Comparison of ENCODE assay signal across 6 worm cellular contexts in the genomic region with DNA sequence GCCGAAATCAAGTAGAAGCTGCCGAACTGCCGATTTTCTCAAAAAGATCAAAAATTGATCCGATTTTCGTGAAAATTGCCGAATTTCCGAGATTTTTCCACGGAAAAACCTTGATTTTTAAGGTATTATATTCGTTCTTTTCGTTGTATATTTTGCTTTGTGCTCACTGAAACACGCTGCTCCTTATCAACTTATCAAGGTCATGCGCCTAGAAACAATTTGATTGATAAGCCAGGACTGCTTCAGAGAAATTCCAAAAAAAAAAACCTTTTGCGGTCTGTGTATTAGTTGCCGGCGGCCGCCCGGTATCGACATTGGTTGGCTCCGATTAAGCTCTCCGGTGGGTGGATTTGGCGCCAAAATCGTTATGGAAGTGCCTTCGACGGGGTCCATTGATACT.
TF ChIP-seq lines count a peak whose summit lies in the region.

No protein-coding gene starts in this region.

TF ChIP-seq in whole organism, L1 larva, 84 proteins besides CTCF, POLR2A, EP300 and RAD21:
- TF ChIP-seq elt-2 (tag; optimal IDR thresholded peaks at IDR 0.05; lab: Kevin White, UChicago), result peak; percentile 28
- no peak for TF ChIP-seq alr-1 (tag; optimal IDR thresholded peaks at IDR 0.05; lab: Kevin White, UChicago; ENCODE audit: borderline replicate concordance)

TF ChIP-seq in whole organism, L2 larva, 48 proteins besides CTCF, POLR2A, EP300 and RAD21:
- TF ChIP-seq alr-1 (tag; optimal IDR thresholded peaks at IDR 0.05; lab: Kevin White, UChicago), result no peak
- TF ChIP-seq nhr-12 (tag; optimal IDR thresholded peaks at IDR 0.05; lab: Kevin White, UChicago), result no peak
- TF ChIP-seq fos-1 (tag; optimal IDR thresholded peaks at IDR 0.05; lab: Kevin White, UChicago), result peak; percentile 37
- no peak for TF ChIP-seq C34F6.9 (tag; optimal IDR thresholded peaks at IDR 0.05; lab: Kevin White, UChicago)
- no peak for TF ChIP-seq unc-39 (tag; optimal IDR thresholded peaks at IDR 0.05; lab: Kevin White, UChicago)

TF ChIP-seq in whole organism, L3 larva, 47 proteins besides CTCF, POLR2A, EP300 and RAD21:
- TF ChIP-seq egl-5 (tag; optimal IDR thresholded peaks at IDR 0.05; lab: Kevin White, UChicago), result no peak
- TF ChIP-seq pqm-1 (tag; optimal IDR thresholded peaks at IDR 0.05; lab: Kevin White, UChicago), result peak; percentile 72
- peak; percentile 79 for TF ChIP-seq elt-2 (tag; optimal IDR thresholded peaks at IDR 0.05; lab: Kevin White, UChicago)

TF ChIP-seq in whole organism, L4 larva, 104 proteins besides CTCF, POLR2A, EP300 and RAD21 (continues in another document):
- TF ChIP-seq attf-4 (tag; optimal IDR thresholded peaks at IDR 0.05; lab: Kevin White, UChicago) (no peak), lsy-2 (tag; optimal IDR thresholded peaks at IDR 0.05; lab: Kevin White, UChicago) (no peak), nhr-102 (tag; optimal IDR thresholded peaks at IDR 0.05; lab: Kevin White, UChicago) (no peak), F37D6.2 (tag; optimal IDR thresholded peaks at IDR 0.05; lab: Kevin White, UChicago) (no peak), daf-8 (GFP tag; IDR thresholded peaks at IDR 0.05; lab: Robert Waterston, UW) (no peak), gei-8 (GFP tag; optimal IDR thresholded peaks at IDR 0.05; lab: Kevin White, UChicago) (no peak), spr-3 (GFP tag; optimal IDR thresholded peaks at IDR 0.05; lab: Kevin White, UChicago) (no peak), hlh-30 (tag; optimal IDR thresholded peaks at IDR 0.05; lab: Kevin White, UChicago; ENCODE audit: insufficient read depth) (no peak), snpc-1.2 (GFP tag; IDR thresholded peaks at IDR 0.05; lab: Robert Waterston, UW) (no peak), madf-9 (GFP tag; conservative IDR thresholded peaks at IDR 0.05; lab: Robert Waterston, UW) (no peak), fos-1 (tag; optimal IDR thresholded peaks at IDR 0.05; lab: Kevin White, UChicago) (no peak), nhr-28 (tag; optimal IDR thresholded peaks at IDR 0.05; lab: Kevin White, UChicago) (peak; percentile 16), hlh-11 (tag; optimal IDR thresholded peaks at IDR 0.05; lab: Kevin White, UChicago) (peak; percentile 39), ceh-32 (tag; optimal IDR thresholded peaks at IDR 0.05; lab: Kevin White, UChicago; ENCODE audit: poor library complexity) (no peak), ama-1 (optimal IDR thresholded peaks at IDR 0.05; lab: Kevin White, UChicago) (no peak), saeg-2 (GFP tag; IDR thresholded peaks at IDR 0.05; lab: Robert Waterston, UW) (no peak), egl-43 (GFP tag; IDR thresholded peaks at IDR 0.05; lab: Robert Waterston, UW) (no peak), arid-1 (GFP tag; conservative IDR thresholded peaks at IDR 0.05; lab: Robert Waterston, UW) (no peak), zip-11 (GFP tag; IDR thresholded peaks at IDR 0.05; lab: Robert Waterston, UW) (no peak), hif-1 (tag; optimal IDR thresholded peaks at IDR 0.05; lab: Kevin White, UChicago) (no peak), mdl-1 (tag; optimal IDR thresholded peaks at IDR 0.05; lab: Kevin White, UChicago) (no peak), lin-1 (GFP tag; IDR thresholded peaks at IDR 0.05; lab: Robert Waterston, UW) (no peak), vab-7 (GFP tag; IDR thresholded peaks at IDR 0.05; lab: Robert Waterston, UW) (no peak), T20F7.1 (GFP tag; optimal IDR thresholded peaks at IDR 0.05; lab: Kevin White, UChicago) (no peak), pqm-1 (tag; optimal IDR thresholded peaks at IDR 0.05; lab: Kevin White, UChicago) (peak; percentile 71), hmg-1.1 (GFP tag; IDR thresholded peaks at IDR 0.05; lab: Robert Waterston, UW) (no peak), ceh-20 (GFP tag; IDR thresholded peaks at IDR 0.05; lab: Robert Waterston, UW) (no peak)

TF ChIP-seq in whole organism, late embryonic, 69 proteins besides CTCF, POLR2A, EP300 and RAD21:
- TF ChIP-seq unc-55 (GFP tag; optimal IDR thresholded peaks at IDR 0.05; lab: Kevin White, UChicago), result no peak
- peak; percentile 57 for TF ChIP-seq elt-2 (tag; optimal IDR thresholded peaks at IDR 0.05; lab: Kevin White, UChicago)

TF ChIP-seq in whole organism, young adult, 124 proteins besides CTCF, POLR2A, EP300 and RAD21:
- TF ChIP-seq nhr-80 (tag; optimal IDR thresholded peaks at IDR 0.05; lab: Kevin White, UChicago), result peak; percentile 64
- TF ChIP-seq F49E8.2 (tag; optimal IDR thresholded peaks at IDR 0.05; lab: Kevin White, UChicago; ENCODE audit: insufficient read depth), result no peak
